Worm (Caenorhabditis elegans): ENCODE results near the gene ztf-20.

- TF ChIP-seq unc-62 (GFP tag; optimal IDR thresholded peaks at IDR 0.05), result no peak
- no peak for TF ChIP-seq ces-1 (GFP tag; optimal IDR thresholded peaks at IDR 0.05)
- TF ChIP-seq elt-3 (tag; optimal IDR thresholded peaks at IDR 0.05), result no peak
- no peak for TF ChIP-seq lsy-2 (tag; optimal IDR thresholded peaks at IDR 0.05)
These were observed 28.7 kb downstream of the ztf-20 start, which contains the start of gene ptr-22 for ce11 chrV:18931279-18931678.
